Worm (Caenorhabditis elegans) whole organism, early embryonic: ENCODE results near the gene F54F7.8.

ENCODE experiments used
- B0310.2 ChIP-seq: sonication (generic microtip); optimal IDR thresholded peaks from 2 replicates; lab custom pipeline; 2016; ENCODE audit warnings: mild to moderate bottlenecking, missing genetic modification characterization, missing compliant biosample characterization
- F13C5.2 ChIP-seq: sonication (generic microtip); optimal IDR thresholded peaks from 2 replicates; lab custom pipeline; 2017; ENCODE audit warnings: mild to moderate bottlenecking, missing genetic modification characterization, inconsistent platforms, missing compliant biosample characterization
- aly-1 ChIP-seq: sonication (generic microtip); optimal IDR thresholded peaks from 2 replicates; lab custom pipeline; 2016; ENCODE audit warnings: missing genetic modification characterization, missing compliant biosample characterization
- ama-1 ChIP-seq: fragments of 150-350 bp; optimal IDR thresholded peaks from 2 replicates; lab custom pipeline; 2014
- ceh-13 ChIP-seq: fragments of 200-800 bp; sonication (Bioruptor generic); optimal IDR thresholded peaks from 2 replicates; lab custom pipeline; 2018; ENCODE audit warnings: mild to moderate bottlenecking, missing genetic modification characterization, missing compliant biosample characterization
- ceh-36 ChIP-seq: sonication (generic microtip); optimal IDR thresholded peaks from 2 replicates; lab custom pipeline; 2016; ENCODE audit warnings: missing genetic modification characterization, inconsistent platforms, missing compliant biosample characterization
- ets-7 ChIP-seq: sonication (generic microtip); optimal IDR thresholded peaks from 2 replicates; lab custom pipeline; 2016; ENCODE audit warnings: missing genotype, missing genetic modification characterization, missing compliant biosample characterization
- flt-1 ChIP-seq: fragments of 200-800 bp; sonication (Bioruptor generic); IDR thresholded peaks from 2 replicates; pipeline ENCODE4 v1.3.6; 2022; ENCODE audit warnings: missing genetic modification characterization, missing compliant biosample characterization
- hmbx-1 ChIP-seq: sonication (generic microtip); optimal IDR thresholded peaks from 2 replicates; lab custom pipeline; 2016; ENCODE audit warnings: mild to moderate bottlenecking, missing genetic modification characterization, missing compliant biosample characterization
- hmg-4 ChIP-seq: fragments of 200-800 bp; sonication (Bioruptor generic); optimal IDR thresholded peaks from 2 replicates; lab custom pipeline; 2018; ENCODE audit warnings: mild to moderate bottlenecking, missing genetic modification characterization, missing compliant biosample characterization
- hnd-1 ChIP-seq: sonication (generic microtip); optimal IDR thresholded peaks from 2 replicates; lab custom pipeline; 2016; ENCODE audit warnings: missing genetic modification characterization, missing compliant biosample characterization
- pes-1 ChIP-seq: fragments of 200-800 bp; sonication (Bioruptor generic); IDR thresholded peaks from 2 replicates; pipeline ENCODE4 v1.3.6; 2022; ENCODE audit warnings: missing genetic modification reagents, missing genetic modification characterization, missing compliant biosample characterization
- tbx-11 ChIP-seq: fragments of 200-800 bp; sonication (Bioruptor generic); IDR thresholded peaks from 2 replicates; pipeline ENCODE4 v1.3.6; 2022; ENCODE audit warnings: missing genetic modification characterization, missing compliant biosample characterization
- tbx-37 ChIP-seq: fragments of 200-800 bp; sonication (Bioruptor generic); conservative IDR thresholded peaks from 2 replicates; pipeline ENCODE4 v1.3.6; 2022; ENCODE audit warnings: missing genetic modification reagents, missing genetic modification characterization, missing compliant biosample characterization

DNA sequence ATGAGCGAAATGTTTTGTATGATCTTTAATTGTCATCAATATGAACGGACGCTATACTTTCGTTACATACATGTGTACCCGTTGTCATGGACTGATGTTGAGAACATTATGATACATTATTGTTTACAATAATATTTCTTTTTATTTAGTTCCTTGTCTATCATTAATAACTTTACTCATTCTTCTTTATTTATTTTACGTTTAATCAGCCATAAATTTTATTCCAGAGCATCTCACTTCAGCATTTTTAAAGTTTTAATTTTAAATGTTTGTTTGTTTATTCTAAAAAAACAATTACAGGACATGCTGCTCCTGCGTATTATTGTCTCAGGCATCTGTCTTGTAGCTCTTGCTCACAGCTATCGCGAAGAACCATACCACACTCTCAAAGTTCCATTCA lies 11.4 kb downstream of the F54F7.8 start, which contains the start of gene F54F7.2:
- TF ChIP-seq flt-1 (GFP tag; lab: Robert Waterston, UW): no peak
- no peak for TF ChIP-seq B0310.2 (tag; lab: Kevin White, UChicago)
- no peak for TF ChIP-seq ceh-13 (GFP tag; lab: Kevin White, UChicago)
- TF ChIP-seq ets-7 (tag; lab: Kevin White, UChicago): no peak
- no peak for TF ChIP-seq aly-1 (tag; lab: Kevin White, UChicago)
- TF ChIP-seq hmbx-1 (tag; lab: Kevin White, UChicago): no peak
- no peak for TF ChIP-seq tbx-11 (GFP tag; lab: Robert Waterston, UW)
- TF ChIP-seq tbx-37 (GFP tag; lab: Robert Waterston, UW): no peak
- no peak for TF ChIP-seq ama-1 (lab: Kevin White, UChicago)
- no peak for TF ChIP-seq F13C5.2
- no peak for TF ChIP-seq ceh-36
- no peak for TF ChIP-seq hmg-4
- no peak for TF ChIP-seq pes-1 (GFP tag; lab: Robert Waterston, UW)
- TF ChIP-seq hnd-1 (tag; lab: Kevin White, UChicago): no peak
